Worm (Caenorhabditis elegans) whole organism, L4 larva: Measurements from ENCODE around the gene C34F11.1.

Experiments used
- F10B5.3 ChIP-seq: sonication (generic microtip); optimal IDR thresholded peaks from 2 replicates; lab custom pipeline; 2016; ENCODE audit warnings: mild to moderate bottlenecking, missing genetic modification characterization, missing compliant biosample characterization
- F37D6.2 ChIP-seq: sonication (generic microtip); optimal IDR thresholded peaks from 2 replicates; lab custom pipeline; 2016; ENCODE audit warnings: mild to moderate bottlenecking, missing genetic modification characterization, missing compliant biosample characterization
- T26A8.4 ChIP-seq: fragments of 200-800 bp; sonication (Bioruptor generic); IDR thresholded peaks from 2 replicates; pipeline ENCODE4 v1.3.6; 2022; ENCODE audit warnings: missing genetic modification characterization, missing compliant biosample characterization
- Y5F2A.4 ChIP-seq: fragments of 200-800 bp; sonication (Bioruptor generic); optimal IDR thresholded peaks from 2 replicates; lab custom pipeline; 2018; ENCODE audit warnings: mild to moderate bottlenecking, missing genetic modification characterization, missing compliant biosample characterization
- ZK337.2 ChIP-seq: fragments of 200-800 bp; sonication (Bioruptor generic); IDR thresholded peaks from 2 replicates; pipeline ENCODE4 v1.3.6; 2022; ENCODE audit warnings: missing genetic modification reagents, missing genetic modification characterization, missing compliant biosample characterization
- ZK546.5 ChIP-seq, 2 experiments: sonication (generic microtip); optimal IDR thresholded peaks; 2 replicates each; lab custom pipeline; 2017; ENCODE audit warnings: missing biosample characterization in 2 of 2, missing genetic modification characterization in 2 of 2
- ama-1 ChIP-seq: fragments of 150-350 bp; optimal IDR thresholded peaks from 2 replicates; lab custom pipeline; 2014; ENCODE audit warnings: inconsistent platforms, mixed read lengths
- arid-1 ChIP-seq: fragments of 200-800 bp; sonication (Bioruptor generic); conservative IDR thresholded peaks from 2 replicates; pipeline ENCODE4 v1.3.6; 2022; ENCODE audit warnings: missing genetic modification reagents, missing genetic modification characterization, missing compliant biosample characterization
- ceh-20 ChIP-seq: fragments of 200-800 bp; sonication (Bioruptor generic); IDR thresholded peaks from 2 replicates; pipeline ENCODE4 v1.3.6; 2022; ENCODE audit warnings: missing genetic modification reagents, missing genetic modification characterization, missing compliant biosample characterization
- ceh-32 ChIP-seq: sonication (generic microtip); optimal IDR thresholded peaks from 2 replicates; lab custom pipeline; 2016; ENCODE audit warnings: mild to moderate bottlenecking, missing genetic modification characterization, missing compliant biosample characterization; ENCODE audit not compliant: poor library complexity
- ces-1 ChIP-seq: fragments of 150-350 bp; sonication (generic microtip); optimal IDR thresholded peaks from 4 replicates; lab custom pipeline; 2014; ENCODE audit warnings: missing biosample characterization, missing genetic modification reagents, missing genetic modification characterization
- ctbp-1 ChIP-seq: fragments of 200-800 bp; sonication (Bioruptor generic); IDR thresholded peaks from 2 replicates; pipeline ENCODE4 v1.3.6; 2022; ENCODE audit warnings: missing genetic modification reagents, missing genetic modification characterization, missing compliant biosample characterization
- daf-16 ChIP-seq, 3 experiments: sonication (generic microtip); optimal IDR thresholded peaks; 2 replicates each; lab custom pipeline; 2016 to 2017; ENCODE audit warnings: missing genetic modification characterization in 3 of 3, missing genetic modification reagents in 3 of 3, mild to moderate bottlenecking in 2 of 3, missing compliant biosample characterization in 2 of 3, missing biosample characterization in 1 of 3, moderate library complexity in 1 of 3
- dmd-6 ChIP-seq: fragments of 200-800 bp; sonication (Bioruptor generic); IDR thresholded peaks from 2 replicates; pipeline ENCODE4 v1.3.6; 2022; ENCODE audit warnings: missing genetic modification reagents, missing genetic modification characterization, missing compliant biosample characterization
- dmd-8 ChIP-seq: fragments of 200-800 bp; sonication (Bioruptor generic); IDR thresholded peaks from 2 replicates; pipeline ENCODE4 v1.3.6; 2022; ENCODE audit warnings: missing genetic modification characterization, missing compliant biosample characterization
- dve-1 ChIP-seq: sonication (generic microtip); optimal IDR thresholded peaks from 2 replicates; lab custom pipeline; 2017; ENCODE audit warnings: antibody characterized with exemption, mild to moderate bottlenecking, missing genetic modification characterization, missing compliant biosample characterization; ENCODE audit not compliant: insufficient read depth
- hlh-11 ChIP-seq: fragments of 200-800 bp; sonication (Bioruptor generic); optimal IDR thresholded peaks from 2 replicates; lab custom pipeline; 2018; ENCODE audit warnings: mild to moderate bottlenecking, missing genetic modification characterization, missing compliant biosample characterization
- jun-1 ChIP-seq: fragments of 150-350 bp; optimal IDR thresholded peaks from 2 replicates; lab custom pipeline; 2014; ENCODE audit warnings: missing biosample characterization, missing genetic modification reagents, missing genetic modification characterization
- lim-7 ChIP-seq: fragments of 200-800 bp; sonication (Bioruptor generic); IDR thresholded peaks from 2 replicates; pipeline ENCODE4 v1.3.6; 2022; ENCODE audit warnings: missing genetic modification characterization, missing compliant biosample characterization
- lin-1 ChIP-seq: fragments of 200-800 bp; sonication (Bioruptor generic); IDR thresholded peaks from 2 replicates; pipeline ENCODE4 v1.3.6; 2022; ENCODE audit warnings: missing genetic modification reagents, missing genetic modification characterization, missing compliant biosample characterization
- lin-38 ChIP-seq: fragments of 200-800 bp; sonication (Bioruptor generic); IDR thresholded peaks from 2 replicates; pipeline ENCODE4 v1.3.6; 2022; ENCODE audit warnings: missing genetic modification reagents, missing genetic modification characterization, missing compliant biosample characterization
- lin-39 ChIP-seq: fragments of 150-350 bp; optimal IDR thresholded peaks from 2 replicates; lab custom pipeline; 2014; ENCODE audit warnings: missing biosample characterization, missing genetic modification reagents, missing genetic modification characterization
- lsy-2 ChIP-seq, 2 experiments: fragments of 150-350 bp in 1 of 2; sonication (generic microtip) in 1 of 2; optimal IDR thresholded peaks; 2 replicates each; lab custom pipeline; 2014 to 2017; ENCODE audit warnings: missing biosample characterization in 2 of 2, missing genetic modification characterization in 2 of 2
- mdl-1 ChIP-seq, 2 experiments: fragments of 150-350 bp in 1 of 2; sonication (generic microtip) in 1 of 2; optimal IDR thresholded peaks; 2 replicates each; lab custom pipeline; 2014 to 2017; ENCODE audit warnings: missing biosample characterization in 2 of 2, missing genetic modification characterization in 2 of 2
- mdt-29 ChIP-seq: fragments of 200-800 bp; sonication (Bioruptor generic); IDR thresholded peaks from 2 replicates; pipeline ENCODE4 v1.3.6; 2022; ENCODE audit warnings: missing genetic modification reagents, missing genetic modification characterization, missing compliant biosample characterization
- nhr-10 ChIP-seq: fragments of 150-350 bp; optimal IDR thresholded peaks from 2 replicates; lab custom pipeline; 2014; ENCODE audit warnings: missing biosample characterization, missing genetic modification characterization
- nhr-102 ChIP-seq: sonication (generic microtip); optimal IDR thresholded peaks from 2 replicates; lab custom pipeline; 2016; ENCODE audit warnings: mild to moderate bottlenecking, missing genetic modification characterization, moderate library complexity, missing compliant biosample characterization
- nhr-25 ChIP-seq: sonication (generic microtip); optimal IDR thresholded peaks from 2 replicates; lab custom pipeline; 2017; ENCODE audit warnings: missing genetic modification characterization, mild to moderate bottlenecking, missing compliant biosample characterization, antibody characterized with exemption, moderate library complexity, borderline replicate concordance; ENCODE audit not compliant: insufficient read depth
- nhr-28 ChIP-seq: fragments of 150-350 bp; optimal IDR thresholded peaks from 2 replicates; lab custom pipeline; 2014; ENCODE audit warnings: missing biosample characterization, missing genetic modification characterization
- nhr-77 ChIP-seq: fragments of 150-350 bp; optimal IDR thresholded peaks from 2 replicates; lab custom pipeline; 2014; ENCODE audit warnings: missing biosample characterization, missing genetic modification characterization
- pqm-1 ChIP-seq: sonication (generic microtip); optimal IDR thresholded peaks from 2 replicates; lab custom pipeline; 2017; ENCODE audit warnings: missing biosample characterization, missing genetic modification characterization
- snpc-4 ChIP-seq: fragments of 150-350 bp; optimal IDR thresholded peaks from 2 replicates; lab custom pipeline; 2014; ENCODE audit warnings: missing biosample characterization, missing genetic modification characterization
- spr-1 ChIP-seq: sonication (generic microtip); optimal IDR thresholded peaks from 2 replicates; lab custom pipeline; 2016; ENCODE audit warnings: mild to moderate bottlenecking, missing genetic modification characterization, missing compliant biosample characterization
- spr-3 ChIP-seq: fragments of 200-800 bp; sonication (Bioruptor generic); optimal IDR thresholded peaks from 2 replicates; lab custom pipeline; 2018; ENCODE audit warnings: mild to moderate bottlenecking, missing genetic modification characterization, missing compliant biosample characterization
- tra-1 ChIP-seq: fragments of 200-800 bp; sonication (Bioruptor generic); IDR thresholded peaks from 2 replicates; pipeline ENCODE4 v1.3.6; 2022; ENCODE audit warnings: missing genetic modification reagents, missing genetic modification characterization, missing compliant biosample characterization
- unc-62 ChIP-seq, 3 experiments: fragments of 150-350 bp in 1 of 3; sonication (generic microtip); optimal IDR thresholded peaks in 2 of 3; peaks in 1 of 3; 1 replicate in 1 of 3; 2 replicates in 2 of 3; lab custom pipeline; 2014 to 2017; ENCODE audit warnings: missing biosample characterization in 3 of 3, missing genetic modification characterization in 3 of 3, missing genetic modification reagents in 3 of 3, missing genotype in 1 of 3

The C34F11.1 gene

ce11 chrII:5228662-5229061 is 15.9 kb downstream of the C34F11.1 start:
- TF ChIP-seq lim-7: no peak
- TF ChIP-seq lsy-2 (tag; optimal IDR thresholded peaks at IDR 0.05; lab: Kevin White, UChicago): no peak
- TF ChIP-seq F37D6.2 (tag; lab: Kevin White, UChicago): no peak
- no peak for TF ChIP-seq lin-38 (GFP tag; lab: Robert Waterston, UW)
- TF ChIP-seq jun-1 (tag; lab: Kevin White, UChicago): no peak
- peak in 1 of 2 experiments; percentile 13 for TF ChIP-seq unc-62 (GFP tag; optimal IDR thresholded peaks at IDR 0.05 in 1 of 2; lab: Kevin White, UChicago)
- no peak for TF ChIP-seq unc-62 (tag; optimal IDR thresholded peaks at IDR 0.05; lab: Kevin White, UChicago)

- no peak for TF ChIP-seq T26A8.4 (GFP tag; lab: Robert Waterston, UW)
- no peak for TF ChIP-seq nhr-10 (tag; lab: Kevin White, UChicago)
Observed at ce11 chrII:5229596-5229995, 16.8 kb downstream of the C34F11.1 start, which contains the start of gene EGAP2.2. TSS of gene EGAP2.2 (plus strand) at chrII:5229896.

DNA sequence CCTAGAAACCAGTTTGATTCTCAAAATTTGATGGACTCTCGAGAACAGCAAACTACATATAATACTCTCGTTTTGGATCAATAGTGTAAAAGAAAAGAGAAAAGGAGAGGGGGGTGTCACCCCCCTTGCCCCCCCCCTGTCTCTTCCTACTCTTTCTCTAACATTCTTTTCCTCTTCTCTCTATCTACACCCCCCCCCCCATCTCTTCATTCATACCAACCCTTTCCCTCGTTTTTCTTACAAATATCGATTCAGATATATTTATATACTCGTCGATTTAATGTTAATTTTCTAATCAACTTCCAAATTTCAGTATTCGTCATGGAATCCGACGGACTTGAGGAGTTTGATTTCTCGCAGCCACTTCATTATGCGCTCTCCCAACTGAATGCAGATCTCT is 18.3 kb downstream of the C34F11.1 start, which contains the start of gene EGAP2.1:
EGAP2.1 (plus strand) TSS at position 301 of the 400 bp plus-strand sequence.
- TF ChIP-seq T26A8.4 (GFP tag; lab: Robert Waterston, UW) (no peak), nhr-77 (tag; lab: Kevin White, UChicago) (no peak), F10B5.3 (tag; lab: Kevin White, UChicago) (no peak), nhr-102 (tag; lab: Kevin White, UChicago) (no peak), spr-1 (tag; lab: Kevin White, UChicago) (no peak), ceh-20 (no peak), dmd-8 (no peak), nhr-25 (tag; lab: Kevin White, UChicago) (no peak), ZK546.5 (tag; optimal IDR thresholded peaks at IDR 0.05; lab: Kevin White, UChicago) (no peak), tra-1 (GFP tag; lab: Robert Waterston, UW) (no peak), ama-1 (lab: Kevin White, UChicago) (no peak), lsy-2 (tag; optimal IDR thresholded peaks at IDR 0.05; lab: Kevin White, UChicago) (no peak), arid-1 (GFP tag; lab: Robert Waterston, UW) (no peak), ZK337.2 (no peak), unc-62 (GFP tag; optimal IDR thresholded peaks at IDR 0.05 in 1 of 2; lab: Kevin White, UChicago) (no peak), unc-62 (tag; optimal IDR thresholded peaks at IDR 0.05; lab: Kevin White, UChicago) (no peak), ctbp-1 (GFP tag; lab: Robert Waterston, UW) (no peak), lin-39 (tag; lab: Kevin White, UChicago) (no peak)

ce11 chrII:5234728-5235127 is 22.0 kb downstream of the C34F11.1 start:
- TF ChIP-seq lin-38 (GFP tag; lab: Robert Waterston, UW) (no peak), Y5F2A.4 (GFP tag; lab: Kevin White, UChicago) (no peak), lin-39 (tag; lab: Kevin White, UChicago) (no peak), dve-1 (tag; lab: Kevin White, UChicago) (peak; percentile 2), lin-1 (GFP tag; lab: Robert Waterston, UW) (no peak), nhr-28 (tag; lab: Kevin White, UChicago) (peak; percentile 14), spr-3 (GFP tag; lab: Kevin White, UChicago) (no peak), pqm-1 (peak; percentile 41), mdt-29 (GFP tag; lab: Robert Waterston, UW) (no peak), mdl-1 (tag; optimal IDR thresholded peaks at IDR 0.05; lab: Kevin White, UChicago) (no peak), daf-16 (GFP tag; optimal IDR thresholded peaks at IDR 0.05; lab: Kevin White, UChicago) (no peak), daf-16 (tag; optimal IDR thresholded peaks at IDR 0.05; lab: Kevin White, UChicago) (peak; percentile 10), ces-1 (GFP tag; lab: Kevin White, UChicago) (no peak), snpc-4 (tag; lab: Kevin White, UChicago) (no peak), dmd-6 (0 out of 2 replicates have a peak, but pooled peaks have one; percentile 7), hlh-11 (peak; percentile 30), ceh-32 (tag; lab: Kevin White, UChicago) (no peak)
- TF ChIP-seq, all 104 proteins: peak for 6
